Fruit fly (Drosophila melanogaster): ENCODE results near the gene Remo.

The Remo gene

DNA sequence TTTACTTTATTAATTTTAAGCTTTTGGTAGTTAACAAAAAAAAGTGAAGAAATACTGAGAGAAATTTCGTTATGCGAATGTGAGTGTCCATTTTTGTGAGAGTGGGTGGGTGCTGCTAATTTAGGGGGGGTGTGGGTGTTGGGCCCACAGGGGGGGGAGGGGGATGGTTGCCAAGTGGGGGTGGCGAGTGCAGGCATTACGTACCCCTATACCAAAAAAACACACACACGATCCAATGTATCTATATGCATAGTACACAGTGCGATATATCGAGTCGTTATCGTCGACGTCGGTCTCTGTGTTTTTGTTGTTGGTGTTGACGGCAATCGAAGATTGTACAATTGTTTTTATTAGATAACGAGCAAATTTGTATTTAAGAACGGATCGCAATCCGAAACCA, 35.7 kb downstream of the Remo start (continued):
- 0 out of 2 replicates have a peak, but pooled peaks have one; percentile 1 for TF ChIP-seq wor (GFP tag; IDR thresholded peaks at IDR 0.05)
- TF ChIP-seq Ada2b (GFP tag; IDR thresholded peaks at IDR 0.05), result no peak
- TF ChIP-seq fu2 (GFP tag; optimal IDR thresholded peaks at IDR 0.05), result no peak
- TF ChIP-seq gem (tag; optimal IDR thresholded peaks at IDR 0.05), result no peak
- TF ChIP-seq CG1233 (GFP tag; optimal IDR thresholded peaks at IDR 0.05), result no peak
- no peak for TF ChIP-seq CG5953 (GFP tag; IDR thresholded peaks at IDR 0.05)
- no peak for TF ChIP-seq CG7271 (tag; optimal IDR thresholded peaks at IDR 0.05)
- TF ChIP-seq CG34224 (GFP tag; IDR thresholded peaks at IDR 0.05; ENCODE audit: partially characterized antibody), result no peak
- no peak for TF ChIP-seq phol (tag; optimal IDR thresholded peaks at IDR 0.05)
- TF ChIP-seq dmrt99B (tag; optimal IDR thresholded peaks at IDR 0.05), result no peak
- TF ChIP-seq chinmo (GFP tag; IDR thresholded peaks at IDR 0.05; ENCODE audit: partially characterized antibody), result 0 out of 4 replicates have a peak, but pooled peaks have one; percentile 55
- TF ChIP-seq CG11723 (GFP tag; optimal IDR thresholded peaks at IDR 0.05), result no peak
- no peak for TF ChIP-seq Stat92E (GFP tag; optimal IDR thresholded peaks at IDR 0.05)

DNA sequence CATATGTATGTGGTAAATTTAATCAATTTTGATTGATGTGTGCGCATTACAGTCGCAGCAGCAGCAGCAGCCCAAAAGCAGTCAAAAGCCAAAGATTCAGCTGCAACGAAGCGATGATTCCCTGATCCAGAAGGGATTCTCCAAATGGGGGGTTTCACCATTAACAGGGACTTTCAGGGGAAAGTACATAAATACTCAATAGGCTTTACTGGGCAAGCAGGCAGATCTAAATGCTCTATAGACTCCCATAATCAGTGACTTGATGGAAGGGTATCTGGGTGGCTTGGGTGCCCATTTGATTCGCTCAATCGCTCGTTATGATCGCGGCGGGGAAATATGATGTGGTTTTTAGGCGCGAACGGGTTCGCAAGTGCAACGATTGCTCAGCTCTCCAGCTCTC, 37.5 kb downstream of the Remo start:
- peak; percentile 48 for TF ChIP-seq CG10274 (GFP tag; optimal IDR thresholded peaks at IDR 0.05)
- TF ChIP-seq Drgx (GFP tag; IDR thresholded peaks at IDR 0.05), result peak; percentile 30; the same call in 1 of the 2 replicates
- 0 out of 3 replicates have a peak, but pooled peaks have one; percentile 47 for TF ChIP-seq dysf (GFP tag; IDR thresholded peaks at IDR 0.05)
- TF ChIP-seq HmgD (GFP tag; optimal IDR thresholded peaks at IDR 0.05), result no peak
- TF ChIP-seq Hr51 (GFP tag; optimal IDR thresholded peaks at IDR 0.05), result peak in 1 of 2 experiments; percentile 2

- no peak for TF ChIP-seq fru (optimal IDR thresholded peaks at IDR 0.05)
- no peak for TF ChIP-seq GATAe (GFP tag; conservative IDR thresholded peaks at IDR 0.05)
- no peak for TF ChIP-seq hkb (optimal IDR thresholded peaks at IDR 0.05)
- TF ChIP-seq hkb (GFP tag; IDR thresholded peaks at IDR 0.05), result no peak
- no peak for TF ChIP-seq CG4707 (GFP tag; optimal IDR thresholded peaks at IDR 0.05)
- no peak for TF ChIP-seq CG4404 (GFP tag; IDR thresholded peaks at IDR 0.05)
- TF ChIP-seq CG30403 (GFP tag; optimal IDR thresholded peaks at IDR 0.05), result peak; percentile 16
- no peak for TF ChIP-seq CG6654 (GFP tag; optimal IDR thresholded peaks at IDR 0.05)
- TF ChIP-seq CG17359 (tag; optimal IDR thresholded peaks at IDR 0.05), result no peak
- peak; percentile 38 for TF ChIP-seq lab (GFP tag; optimal IDR thresholded peaks at IDR 0.05)
- no peak for TF ChIP-seq danr (GFP tag; IDR thresholded peaks at IDR 0.05)
- TF ChIP-seq unc-4 (GFP tag; IDR thresholded peaks at IDR 0.05; ENCODE audit: partially characterized antibody), result peak; percentile 83
- no peak for TF ChIP-seq ase (GFP tag; IDR thresholded peaks at IDR 0.05)
- no peak for TF ChIP-seq H15 (GFP tag; IDR thresholded peaks at IDR 0.05)
- TF ChIP-seq dati (GFP tag; IDR thresholded peaks at IDR 0.05), result no peak
- TF ChIP-seq CG11696 (GFP tag; IDR thresholded peaks at IDR 0.05), result no peak
- TF ChIP-seq CG10959 (GFP tag; IDR thresholded peaks at IDR 0.05), result no peak
- no peak for TF ChIP-seq CG31224 (GFP tag; IDR thresholded peaks at IDR 0.05)
- TF ChIP-seq CG17612 (GFP tag; IDR thresholded peaks at IDR 0.05), result no peak
- TF ChIP-seq btn (GFP tag; optimal IDR thresholded peaks at IDR 0.05), result no peak
- no peak for TF ChIP-seq CG7745 (tag; optimal IDR thresholded peaks at IDR 0.05)
- no peak for TF ChIP-seq CG5180 (GFP tag; optimal IDR thresholded peaks at IDR 0.05)
- no peak for TF ChIP-seq CG33557 (GFP tag; optimal IDR thresholded peaks at IDR 0.05)
- TF ChIP-seq fd96Cb (tag; optimal IDR thresholded peaks at IDR 0.05), result no peak
- TF ChIP-seq Mrtf (GFP tag; IDR thresholded peaks at IDR 0.05), result no peak
- TF ChIP-seq CG17186 (GFP tag; optimal IDR thresholded peaks at IDR 0.05), result peak; percentile 11
- no peak for TF ChIP-seq CG2889 (GFP tag; IDR thresholded peaks at IDR 0.05)
- TF ChIP-seq CG14860 (GFP tag; IDR thresholded peaks at IDR 0.05; ENCODE audit: partially characterized antibody), result peak; percentile 48; the same call in 2 of the 3 replicates
- no peak for TF ChIP-seq trem (tag; optimal IDR thresholded peaks at IDR 0.05)
- no peak for TF ChIP-seq CG12219 (GFP tag; optimal IDR thresholded peaks at IDR 0.05)
- TF ChIP-seq Bteb2 (GFP tag; optimal IDR thresholded peaks at IDR 0.05), result no peak
Observed at dm6 chrX:13329572-13330046, 41.8 kb downstream of the Remo start, which contains the start of gene Prx2. TSS of gene Prx2 (plus strand) at chrX:13329824.
